Fruit fly (Drosophila melanogaster) whole organism, pupa: ENCODE results near the gene Gr98d.

ENCODE experiments used
- CG10348 ChIP-seq: fragments of 200-800 bp; sonication (Bioruptor generic); IDR thresholded peaks from 2 replicates; pipeline ENCODE4 v1.3.6; 2022; ENCODE audit warnings: missing biosample characterization, missing genetic modification characterization
- CG12605 ChIP-seq: fragments of 200-800 bp; sonication (Bioruptor generic); IDR thresholded peaks from 2 replicates; pipeline ENCODE4 v1.3.6; 2022; ENCODE audit warnings: missing biosample characterization, missing genetic modification characterization
- CG13204 ChIP-seq: fragments of 200-800 bp; sonication (Bioruptor generic); optimal IDR thresholded peaks from 2 replicates; lab custom pipeline; 2018; ENCODE audit warnings: missing biosample characterization, mild to moderate bottlenecking, missing genetic modification characterization, moderate library complexity
- CG14655 ChIP-seq: fragments of 200-800 bp; sonication (Bioruptor generic); optimal IDR thresholded peaks from 3 replicates; lab custom pipeline; 2017; ENCODE audit warnings: mild to moderate bottlenecking, missing biosample characterization, missing genetic modification reagents, missing genetic modification characterization
- CG15710 ChIP-seq: fragments of 200-800 bp; sonication (Bioruptor generic); optimal IDR thresholded peaks from 2 replicates; lab custom pipeline; 2018; ENCODE audit warnings: missing biosample characterization, mild to moderate bottlenecking, missing genetic modification characterization, moderate library complexity
- CG17806 ChIP-seq: fragments of 200-800 bp; sonication (Bioruptor generic); optimal IDR thresholded peaks from 2 replicates; lab custom pipeline; 2018; ENCODE audit warnings: missing biosample characterization, mild to moderate bottlenecking, missing genetic modification characterization, moderate library complexity
- CG32121 ChIP-seq: fragments of 200-800 bp; sonication (Bioruptor generic); IDR thresholded peaks from 2 replicates; pipeline ENCODE4 v1.3.6; 2022; ENCODE audit warnings: missing biosample characterization, missing genetic modification characterization
- CG34367 ChIP-seq: fragments of 200-800 bp; sonication (Bioruptor generic); optimal IDR thresholded peaks from 2 replicates; lab custom pipeline; 2018; ENCODE audit warnings: missing biosample characterization, mild to moderate bottlenecking, missing genetic modification characterization
- CG4496 ChIP-seq: fragments of 200-800 bp; sonication (Bioruptor generic); IDR thresholded peaks from 3 replicates; pipeline ENCODE4 v1.3.6; 2022; ENCODE audit warnings: missing biosample characterization, missing genetic modification characterization
- CG8159 ChIP-seq: fragments of 200-800 bp; sonication (Bioruptor generic); optimal IDR thresholded peaks from 3 replicates; lab custom pipeline; 2018; ENCODE audit warnings: missing biosample characterization, mild to moderate bottlenecking, missing genetic modification characterization, moderate library complexity
- CG8301 ChIP-seq: fragments of 200-800 bp; sonication (Bioruptor generic); optimal IDR thresholded peaks from 2 replicates; lab custom pipeline; 2018; ENCODE audit warnings: missing biosample characterization, mild to moderate bottlenecking, missing genetic modification characterization
- CG9948 ChIP-seq: fragments of 200-800 bp; sonication (Bioruptor generic); optimal IDR thresholded peaks from 2 replicates; lab custom pipeline; 2018; ENCODE audit warnings: missing biosample characterization, mild to moderate bottlenecking, missing genetic modification characterization, moderate library complexity
- D1 ChIP-seq: fragments of 200-800 bp; sonication (Bioruptor generic); optimal IDR thresholded peaks from 2 replicates; lab custom pipeline; 2018; ENCODE audit warnings: missing biosample characterization, mild to moderate bottlenecking, missing genetic modification characterization, moderate library complexity
- EcR ChIP-seq: fragments of 200-800 bp; sonication (Bioruptor generic); optimal IDR thresholded peaks from 3 replicates; lab custom pipeline; 2019; ENCODE audit warnings: missing biosample characterization, missing genetic modification characterization, mild to moderate bottlenecking, moderate library complexity, missing genetic modification reagents
- Ets98B ChIP-seq: fragments of 200-800 bp; sonication (Bioruptor generic); IDR thresholded peaks from 2 replicates; pipeline ENCODE4 v1.3.6; 2022; ENCODE audit warnings: missing biosample characterization, missing genetic modification characterization
- Pif1A ChIP-seq: fragments of 200-800 bp; sonication (Bioruptor generic); optimal IDR thresholded peaks from 3 replicates; lab custom pipeline; 2016; ENCODE audit warnings: missing biosample characterization, missing genetic modification characterization
- Pif1B ChIP-seq: fragments of 200-800 bp; sonication (Bioruptor generic); optimal IDR thresholded peaks from 3 replicates; lab custom pipeline; 2016; ENCODE audit warnings: missing biosample characterization, missing genetic modification characterization
- Snoo ChIP-seq: fragments of 200-800 bp; sonication (Bioruptor generic); optimal IDR thresholded peaks from 3 replicates; lab custom pipeline; 2017; ENCODE audit warnings: missing biosample characterization, mild to moderate bottlenecking, missing genetic modification characterization, inconsistent platforms
- fd96Ca ChIP-seq: fragments of 200-800 bp; sonication (Bioruptor generic); IDR thresholded peaks from 3 replicates; pipeline ENCODE4 v1.3.6; 2022; ENCODE audit warnings: missing biosample characterization, missing genetic modification characterization
- gl ChIP-seq: fragments of 200-800 bp; sonication (Bioruptor generic); optimal IDR thresholded peaks from 2 replicates; lab custom pipeline; 2018; ENCODE audit warnings: missing biosample characterization, mild to moderate bottlenecking, missing genetic modification characterization
- rn ChIP-seq: fragments of 200-800 bp; sonication (Bioruptor generic); IDR thresholded peaks from 2 replicates; pipeline ENCODE4 v1.3.6; 2022; ENCODE audit warnings: missing biosample characterization, missing genetic modification characterization

The Gr98d gene

dm6 chr3R:27568545-27568944 lies 22.7 kb downstream of the Gr98d start:
- no peak for TF ChIP-seq CG8301 (tag; lab: Kevin White, UChicago)
- TF ChIP-seq Snoo (tag; lab: Kevin White, UChicago): no peak
- TF ChIP-seq CG8159: no peak
- TF ChIP-seq Pif1B (GFP tag; lab: Kevin White, UChicago): no peak
- no peak for TF ChIP-seq CG4496 (GFP tag; lab: Robert Waterston, UW)

DNA sequence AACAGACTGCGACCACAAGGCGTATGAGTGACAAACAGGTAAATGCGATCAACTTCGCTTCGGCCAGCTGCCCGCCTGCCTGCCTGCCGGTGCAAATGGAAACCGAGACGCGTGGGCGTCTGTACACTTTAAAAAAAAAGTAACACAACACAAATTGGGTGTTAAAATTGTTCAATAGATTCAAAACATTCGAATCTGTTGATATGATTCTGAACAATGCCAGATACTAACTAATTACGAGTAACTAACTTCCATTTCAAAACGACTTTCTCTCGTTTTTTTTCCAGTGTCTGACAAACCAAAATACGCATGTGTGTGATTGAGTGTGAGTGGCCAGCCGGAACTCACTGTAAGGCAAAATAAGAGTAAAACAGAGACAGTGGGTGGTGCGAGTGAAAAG lies 23.9 kb downstream of the Gr98d start:
- TF ChIP-seq gl: peak; percentile 57
- TF ChIP-seq CG9948: peak; percentile 68
- peak; percentile 16 for TF ChIP-seq EcR (GFP tag; lab: Kevin White, UChicago)
- TF ChIP-seq CG34367 (tag; lab: Kevin White, UChicago): no peak
- peak; percentile 90 for TF ChIP-seq Pif1B (GFP tag; lab: Kevin White, UChicago)
- TF ChIP-seq CG15710 (tag; lab: Kevin White, UChicago): peak; percentile 70
- peak; percentile 88 for TF ChIP-seq CG12605
- TF ChIP-seq Ets98B (GFP tag; lab: Robert Waterston, UW): peak; percentile 97
- no peak for TF ChIP-seq CG13204 (GFP tag; lab: Kevin White, UChicago)
- peak; percentile 75 for TF ChIP-seq CG17806 (tag; lab: Kevin White, UChicago)
- TF ChIP-seq D1 (tag; lab: Kevin White, UChicago): no peak
- peak; percentile 82 for TF ChIP-seq CG8159
- peak; percentile 94 for TF ChIP-seq CG8301 (tag; lab: Kevin White, UChicago)
- TF ChIP-seq CG32121 (GFP tag; lab: Robert Waterston, UW): peak; percentile 97
- peak; percentile 89 for TF ChIP-seq CG10348
- peak; percentile 97 for TF ChIP-seq fd96Ca
- TF ChIP-seq Pif1A: peak; percentile 95
- peak; percentile 96 for TF ChIP-seq CG4496 (GFP tag; lab: Robert Waterston, UW)
- peak; percentile 93 for TF ChIP-seq rn
- no peak for TF ChIP-seq CG14655 (GFP tag; lab: Kevin White, UChicago)
- TF ChIP-seq Snoo (tag; lab: Kevin White, UChicago): peak; percentile 88
- TF ChIP-seq, all 21 proteins: peak for 17

- no peak for TF ChIP-seq CG4496 (GFP tag; lab: Robert Waterston, UW)
- no peak for TF ChIP-seq CG34367 (tag; lab: Kevin White, UChicago)
- TF ChIP-seq, all 21 proteins: peak for 0
These were observed 24.8 kb downstream of the Gr98d start for dm6 chr3R:27570692-27571091.

dm6 chr3R:27579422-27579821 lies 33.6 kb downstream of the Gr98d start:
- no peak for TF ChIP-seq CG14655 (GFP tag; lab: Kevin White, UChicago)
- no peak for TF ChIP-seq CG8159
- TF ChIP-seq CG9948: no peak
- no peak for TF ChIP-seq CG15710 (tag; lab: Kevin White, UChicago)
- TF ChIP-seq CG34367 (tag; lab: Kevin White, UChicago): no peak
- no peak for TF ChIP-seq EcR (GFP tag; lab: Kevin White, UChicago)

DNA sequence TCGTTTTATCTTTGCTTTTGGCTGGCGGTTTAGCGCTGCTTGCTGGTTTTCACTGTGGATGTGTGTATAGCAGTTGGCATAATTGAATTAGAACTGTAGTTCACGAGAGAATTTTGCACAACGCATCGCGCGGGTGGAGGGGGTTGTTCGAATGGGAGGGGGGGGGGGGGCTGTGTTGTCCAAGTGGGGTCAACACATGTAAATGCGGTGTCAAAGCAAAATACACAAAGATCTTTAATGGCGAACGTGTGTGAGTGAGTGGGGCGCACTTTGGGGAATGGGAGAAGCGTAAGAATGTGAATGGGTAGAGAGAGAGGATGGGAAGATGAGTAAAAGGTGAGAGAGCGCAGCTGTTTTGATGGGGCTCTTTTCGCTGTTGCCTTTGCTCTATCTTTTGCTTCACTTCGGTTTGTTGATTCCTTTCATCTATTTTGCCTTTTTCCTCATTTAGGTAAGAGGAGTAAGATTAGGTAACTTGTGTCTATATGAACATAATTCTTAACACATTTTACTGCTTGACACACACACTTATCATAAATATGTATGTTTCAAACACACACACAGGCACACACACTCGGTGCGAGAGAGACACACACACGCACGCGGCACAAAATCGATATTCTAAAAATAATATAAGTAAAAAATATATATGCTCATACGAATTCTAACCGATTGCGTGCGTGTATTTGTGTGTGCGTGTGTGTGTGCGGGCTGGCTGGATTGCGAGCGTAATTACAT lies 34.6 kb downstream of the Gr98d start:
- no peak for TF ChIP-seq Ets98B (GFP tag; lab: Robert Waterston, UW)
- peak; percentile 38 for TF ChIP-seq EcR (GFP tag; lab: Kevin White, UChicago)
- TF ChIP-seq, all 21 proteins: peak for 1

- peak; percentile 64 for TF ChIP-seq CG15710 (tag; lab: Kevin White, UChicago)
- TF ChIP-seq CG34367 (tag; lab: Kevin White, UChicago): peak; percentile 60
- TF ChIP-seq Pif1B (GFP tag; lab: Kevin White, UChicago): peak; percentile 81
- TF ChIP-seq CG14655 (GFP tag; lab: Kevin White, UChicago): no peak
- peak; percentile 13 for TF ChIP-seq EcR (GFP tag; lab: Kevin White, UChicago)
- no peak for TF ChIP-seq CG10348
- TF ChIP-seq CG13204 (GFP tag; lab: Kevin White, UChicago): no peak
- no peak for TF ChIP-seq CG12605
- no peak for TF ChIP-seq rn
- peak; percentile 72 for TF ChIP-seq gl
- TF ChIP-seq CG8301 (tag; lab: Kevin White, UChicago): peak; percentile 75
- TF ChIP-seq fd96Ca: no peak
- TF ChIP-seq D1 (tag; lab: Kevin White, UChicago): no peak
- TF ChIP-seq Ets98B (GFP tag; lab: Robert Waterston, UW): no peak
- TF ChIP-seq CG9948: peak; percentile 62
- peak; percentile 91 for TF ChIP-seq Pif1A
- peak; percentile 81 for TF ChIP-seq Snoo (tag; lab: Kevin White, UChicago)
- TF ChIP-seq CG32121 (GFP tag; lab: Robert Waterston, UW): no peak
- TF ChIP-seq CG17806 (tag; lab: Kevin White, UChicago): peak; percentile 75
- TF ChIP-seq CG8159: peak; percentile 69
- no peak for TF ChIP-seq CG4496 (GFP tag; lab: Robert Waterston, UW)
- TF ChIP-seq, all 21 proteins: peak for 11
These were observed 35.5 kb downstream of the Gr98d start for dm6 chr3R:27581263-27581868.
